Worm (Caenorhabditis elegans): ENCODE data around the gene M163.21.

The M163.21 gene

DNA sequence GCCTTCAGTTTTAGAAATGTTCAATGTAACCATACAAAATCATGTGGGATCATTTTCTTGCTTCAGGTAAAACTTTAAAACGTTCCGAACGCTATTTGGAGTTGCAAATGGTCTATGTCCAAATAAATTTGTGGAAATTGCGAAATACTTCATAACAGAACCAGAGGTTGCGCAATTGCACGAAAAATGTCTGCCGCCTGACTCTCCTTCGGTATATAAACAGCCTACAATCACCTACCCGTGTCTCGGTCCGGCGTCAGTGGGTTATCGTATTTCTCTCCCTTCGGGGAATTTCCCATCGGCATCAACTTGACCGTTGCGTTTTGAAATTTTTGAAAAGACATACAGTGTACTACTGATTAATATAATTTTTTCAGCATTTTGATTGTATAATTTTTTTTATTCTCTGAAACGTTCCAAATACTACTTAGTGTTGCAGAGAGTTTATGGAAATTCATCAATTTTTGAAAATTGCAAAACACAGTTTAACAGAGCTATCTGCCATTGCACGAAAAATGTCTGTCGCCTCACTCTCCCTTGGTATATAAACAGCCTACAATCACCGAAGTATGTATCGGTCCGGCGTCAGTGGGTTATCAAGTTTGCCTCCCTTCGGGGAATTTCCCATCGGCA is 10.1 kb downstream of the M163.21 start:
- TF ChIP-seq Y105C5A.15 (GFP tag; IDR thresholded peaks at IDR 0.05) (0 out of 2 replicates have a peak, but pooled peaks have one; percentile 36), zip-11 (GFP tag; IDR thresholded peaks at IDR 0.05) (no peak), lin-38 (GFP tag; IDR thresholded peaks at IDR 0.05) (no peak; the same call in 1 of the 2 replicates), ZK546.5 (tag; optimal IDR thresholded peaks at IDR 0.05) (no peak), duxl-1 (tag; optimal IDR thresholded peaks at IDR 0.05; ENCODE audit: poor library complexity) (peak; percentile 88), nhr-76 (tag; optimal IDR thresholded peaks at IDR 0.05) (no peak), sdz-12 (GFP tag; optimal IDR thresholded peaks at IDR 0.05) (peak; percentile 39), vab-7 (GFP tag; IDR thresholded peaks at IDR 0.05) (no peak; the same call in 1 of the 2 replicates), nhr-41 (GFP tag; IDR thresholded peaks at IDR 0.05) (no peak), dmd-9 (GFP tag; IDR thresholded peaks at IDR 0.05) (peak; percentile 56; the same call in 1 of the 2 replicates), fkh-10 (GFP tag; optimal IDR thresholded peaks at IDR 0.05) (no peak), fos-1 (tag; optimal IDR thresholded peaks at IDR 0.05) (no peak), mep-1 (tag; optimal IDR thresholded peaks at IDR 0.05) (no peak), F37D6.2 (tag; optimal IDR thresholded peaks at IDR 0.05) (no peak), lsy-2 (tag; optimal IDR thresholded peaks at IDR 0.05) (no peak), zfp-3 (GFP tag; conservative IDR thresholded peaks at IDR 0.05) (no peak; the same call in 1 of the 2 replicates), snpc-1.2 (GFP tag; IDR thresholded peaks at IDR 0.05) (no peak), lim-7 (GFP tag; IDR thresholded peaks at IDR 0.05) (peak; percentile 68; the same call in 1 of the 2 replicates), spr-3 (GFP tag; optimal IDR thresholded peaks at IDR 0.05) (peak; percentile 73), mdt-29 (GFP tag; IDR thresholded peaks at IDR 0.05) (0 out of 2 replicates have a peak, but pooled peaks have one; percentile 11), nhr-28 (tag; optimal IDR thresholded peaks at IDR 0.05) (peak; percentile 52), hlh-11 (tag; optimal IDR thresholded peaks at IDR 0.05) (no peak), hlh-30 (tag; optimal IDR thresholded peaks at IDR 0.05; ENCODE audit: insufficient read depth) (peak; percentile 61), arid-1 (GFP tag; conservative IDR thresholded peaks at IDR 0.05) (no peak), nhr-237 (tag; optimal IDR thresholded peaks at IDR 0.05) (no peak), lir-3 (tag; optimal IDR thresholded peaks at IDR 0.05) (peak; percentile 28), F10B5.3 (tag; optimal IDR thresholded peaks at IDR 0.05) (peak; percentile 11), unc-130 (GFP tag; optimal IDR thresholded peaks at IDR 0.05) (no peak), zip-2 (tag; optimal IDR thresholded peaks at IDR 0.05) (peak; percentile 100), F49E8.2 (tag; optimal IDR thresholded peaks at IDR 0.05; ENCODE audit: borderline replicate concordance) (no peak), daf-19 (GFP tag; conservative IDR thresholded peaks at IDR 0.05) (0 out of 2 replicates have a peak, but pooled peaks have one; percentile 12), hmg-1.1 (GFP tag; IDR thresholded peaks at IDR 0.05) (no peak), skn-1 (tag; optimal IDR thresholded peaks at IDR 0.05) (no peak), tag-97 (GFP tag; IDR thresholded peaks at IDR 0.05) (0 out of 2 replicates have a peak, but pooled peaks have one; percentile 47), T20F7.1 (GFP tag; optimal IDR thresholded peaks at IDR 0.05) (peak; percentile 23), ceh-20 (GFP tag; IDR thresholded peaks at IDR 0.05) (no peak; the same call in 1 of the 2 replicates), ceh-44 (GFP tag; IDR thresholded peaks at IDR 0.05) (no peak), tra-1 (GFP tag; IDR thresholded peaks at IDR 0.05) (peak; percentile 64), jun-1 (tag; optimal IDR thresholded peaks at IDR 0.05) (no peak), nhr-11 (tag; optimal IDR thresholded peaks at IDR 0.05) (no peak), lin-39 (tag; optimal IDR thresholded peaks at IDR 0.05) (no peak), lin-13 (GFP tag; optimal IDR thresholded peaks at IDR 0.05) (peak; percentile 11), zfp-2 (tag; optimal IDR thresholded peaks at IDR 0.05) (no peak), nhr-111 (GFP tag; optimal IDR thresholded peaks at IDR 0.05) (peak; percentile 63), madf-9 (GFP tag; conservative IDR thresholded peaks at IDR 0.05) (peak; percentile 66), dmd-8 (GFP tag; IDR thresholded peaks at IDR 0.05) (peak; percentile 59; the same call in 1 of the 2 replicates), ama-1 (optimal IDR thresholded peaks at IDR 0.05) (no peak), madf-5 (GFP tag; IDR thresholded peaks at IDR 0.05) (no peak), Y48G9A.11 (GFP tag; IDR thresholded peaks at IDR 0.05) (no peak), nhr-77 (tag; optimal IDR thresholded peaks at IDR 0.05) (no peak)
